Worm (Caenorhabditis elegans): ENCODE results near the gene vps-16.
A peak's percentile ranks its signal among the peaks of the same experiment; 100 is the strongest.

The vps-16 gene

ce11 chrIII:6471451-6471850 lies 38.4 kb downstream of the vps-16 start, which contains the start of gene wht-6:
wht-6 (plus strand) TSS chrIII:6471751.
- no peak for TF ChIP-seq zip-8 (tag; optimal IDR thresholded peaks at IDR 0.05)

- TF ChIP-seq ceh-83 (GFP tag; optimal IDR thresholded peaks at IDR 0.05) (no peak), nhr-12 (tag; optimal IDR thresholded peaks at IDR 0.05) (no peak), elt-1 (tag; optimal IDR thresholded peaks at IDR 0.05; ENCODE audit: borderline replicate concordance, insufficient read depth) (peak; percentile 51), nhr-2 (tag; optimal IDR thresholded peaks at IDR 0.05) (peak; percentile 65)
Measured at ce11 chrIII:6476380-6476779, 43.3 kb downstream of the vps-16 start.

ce11 chrIII:6478256-6479004 lies 45.4 kb downstream of the vps-16 start, which contains the start of gene zip-8:
zip-8 (plus strand) TSS chrIII:6478955.
- peak; percentile 98 for TF ChIP-seq zip-8 (tag; optimal IDR thresholded peaks at IDR 0.05)
- no peak for TF ChIP-seq tbx-8 (GFP tag; optimal IDR thresholded peaks at IDR 0.05)
- no peak for TF ChIP-seq mep-1 (tag; optimal IDR thresholded peaks at IDR 0.05)

- TF ChIP-seq cnd-1 (tag; optimal IDR thresholded peaks at IDR 0.05) (peak; percentile 71), nhr-2 (tag; optimal IDR thresholded peaks at IDR 0.05) (peak; percentile 89), sptf-1 (tag; optimal IDR thresholded peaks at IDR 0.05) (no peak), nhr-76 (tag; optimal IDR thresholded peaks at IDR 0.05) (no peak), sem-2 (GFP tag; optimal IDR thresholded peaks at IDR 0.05) (no peak)
Measured at ce11 chrIII:6479439-6479838, 46.4 kb downstream of the vps-16 start.

ce11 chrIII:6482918-6483317 lies 49.9 kb downstream of the vps-16 start, which contains the start of gene chtb-2:
chtb-2 (plus strand) TSS chrIII:6483218.
- TF ChIP-seq tbx-8 (GFP tag; optimal IDR thresholded peaks at IDR 0.05): no peak
- TF ChIP-seq bed-3 (GFP tag; optimal IDR thresholded peaks at IDR 0.05): no peak
- no peak for TF ChIP-seq sptf-1 (tag; optimal IDR thresholded peaks at IDR 0.05)
- TF ChIP-seq unc-62 (GFP tag; optimal IDR thresholded peaks at IDR 0.05): no peak
- TF ChIP-seq cnd-1 (tag; optimal IDR thresholded peaks at IDR 0.05): no peak
- TF ChIP-seq ceh-39 (tag; optimal IDR thresholded peaks at IDR 0.05): no peak
- TF ChIP-seq nhr-28 (tag; optimal IDR thresholded peaks at IDR 0.05): no peak
